Worm (Caenorhabditis elegans): ENCODE data around the gene srh-142.

DNA sequence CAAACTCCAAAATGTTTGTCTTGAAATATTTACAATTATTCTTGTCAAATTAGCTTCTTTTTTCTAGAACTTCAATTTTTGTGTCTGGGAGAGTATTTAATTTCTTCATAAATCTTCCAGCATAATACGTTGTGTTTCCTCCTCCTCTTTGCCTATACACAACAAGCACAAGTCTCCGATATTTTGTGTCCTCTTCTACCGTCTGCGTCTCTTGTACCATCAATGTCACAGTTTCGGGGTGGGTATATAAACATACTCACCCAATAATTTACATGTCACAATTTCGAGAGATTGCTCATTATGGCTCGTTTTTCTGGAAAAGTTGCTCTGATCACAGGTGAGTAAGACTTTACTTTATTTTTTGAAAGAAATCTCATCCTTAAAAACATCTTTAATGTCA lies 23.2 kb downstream of the srh-142 start, which contains the start of gene F26D2.15:
- TF ChIP-seq lin-35 (GFP tag; optimal IDR thresholded peaks at IDR 0.05) = no peak
- no peak for TF ChIP-seq nhr-237 (tag; optimal IDR thresholded peaks at IDR 0.05)
- no peak for TF ChIP-seq ztf-4 (tag; optimal IDR thresholded peaks at IDR 0.05)
- TF ChIP-seq egl-27 (tag; optimal IDR thresholded peaks at IDR 0.05) = no peak
- no peak for TF ChIP-seq ztf-11 (tag; optimal IDR thresholded peaks at IDR 0.05)
- TF ChIP-seq ama-1 (optimal IDR thresholded peaks at IDR 0.05) = no peak
- no peak for TF ChIP-seq fos-1 (tag; optimal IDR thresholded peaks at IDR 0.05)
- no peak for TF ChIP-seq zag-1 (tag; optimal IDR thresholded peaks at IDR 0.05)
- no peak for TF ChIP-seq dpl-1 (GFP tag; optimal IDR thresholded peaks at IDR 0.05)
- TF ChIP-seq ces-1 (GFP tag; optimal IDR thresholded peaks at IDR 0.05) = no peak
- no peak for TF ChIP-seq aly-2 (tag; optimal IDR thresholded peaks at IDR 0.05)

Data from whole organism, L1 larva.